Worm (Caenorhabditis elegans) whole organism, L2 larva: Measurements from ENCODE around the gene C35C5.8.

Experiments
- C34F6.9 ChIP-seq: fragments of 150-350 bp; optimal IDR thresholded peaks from 2 replicates; lab custom pipeline; 2014; ENCODE audit warnings: missing biosample characterization, missing genetic modification characterization
- ZK546.5 ChIP-seq: sonication (generic microtip); optimal IDR thresholded peaks from 2 replicates; lab custom pipeline; 2017; ENCODE audit warnings: missing biosample characterization, missing genetic modification characterization
- aly-2 ChIP-seq: fragments of 150-350 bp; optimal IDR thresholded peaks from 2 replicates; lab custom pipeline; 2014; ENCODE audit warnings: missing biosample characterization, missing genetic modification characterization
- blmp-1 ChIP-seq: sonication (generic microtip); optimal IDR thresholded peaks from 2 replicates; lab custom pipeline; 2017; ENCODE audit warnings: missing genetic modification characterization, mild to moderate bottlenecking, missing compliant biosample characterization, antibody characterized with exemption, moderate library complexity; ENCODE audit not compliant: insufficient read depth
- ceh-16 ChIP-seq: fragments of 150-350 bp; optimal IDR thresholded peaks from 2 replicates; lab custom pipeline; 2014; ENCODE audit warnings: missing biosample characterization, missing genetic modification characterization
- ceh-82 ChIP-seq: fragments of 150-350 bp; optimal IDR thresholded peaks from 2 replicates; lab custom pipeline; 2014; ENCODE audit warnings: missing biosample characterization, missing genetic modification characterization
- crh-2 ChIP-seq: sonication (generic microtip); optimal IDR thresholded peaks from 2 replicates; lab custom pipeline; 2017; ENCODE audit warnings: missing biosample characterization, missing genetic modification characterization
- dmd-4 ChIP-seq: sonication (generic microtip); optimal IDR thresholded peaks from 2 replicates; lab custom pipeline; 2017; ENCODE audit warnings: missing biosample characterization, missing genetic modification characterization
- egl-27 ChIP-seq: sonication (generic microtip); optimal IDR thresholded peaks from 3 replicates; lab custom pipeline; 2017; ENCODE audit warnings: missing biosample characterization, missing genetic modification reagents, missing genetic modification characterization
- elt-1 ChIP-seq: fragments of 150-350 bp; optimal IDR thresholded peaks from 2 replicates; lab custom pipeline; 2014; ENCODE audit warnings: missing biosample characterization, missing genetic modification characterization
- elt-3 ChIP-seq: sonication (generic microtip); optimal IDR thresholded peaks from 2 replicates; lab custom pipeline; 2017; ENCODE audit warnings: missing biosample characterization, missing genetic modification characterization
- fos-1 ChIP-seq: fragments of 150-350 bp; optimal IDR thresholded peaks from 2 replicates; lab custom pipeline; 2014; ENCODE audit warnings: missing biosample characterization, missing genetic modification characterization
- gmeb-1 ChIP-seq: fragments of 150-350 bp; optimal IDR thresholded peaks from 2 replicates; lab custom pipeline; 2014; ENCODE audit warnings: missing biosample characterization, missing genetic modification characterization
- lin-13 ChIP-seq: fragments of 150-350 bp; optimal IDR thresholded peaks from 2 replicates; lab custom pipeline; 2014; ENCODE audit warnings: missing biosample characterization, missing genetic modification reagents, missing genetic modification characterization
- mab-5 ChIP-seq: fragments of 150-350 bp; optimal IDR thresholded peaks from 2 replicates; lab custom pipeline; 2014; ENCODE audit warnings: missing biosample characterization, missing genetic modification characterization
- mbf-1 ChIP-seq: sonication (generic microtip); optimal IDR thresholded peaks from 2 replicates; lab custom pipeline; 2017; ENCODE audit warnings: missing biosample characterization, missing genetic modification characterization
- mdl-1 ChIP-seq, 2 experiments: fragments of 150-350 bp in 1 of 2; sonication (generic microtip) in 1 of 2; optimal IDR thresholded peaks; 2 replicates each; lab custom pipeline; 2017; ENCODE audit warnings: missing biosample characterization in 2 of 2, missing genetic modification characterization in 2 of 2
- nhr-10 ChIP-seq: sonication (generic microtip); optimal IDR thresholded peaks from 2 replicates; lab custom pipeline; 2017; ENCODE audit warnings: missing biosample characterization, missing genetic modification characterization
- nhr-12 ChIP-seq: fragments of 150-350 bp; optimal IDR thresholded peaks from 2 replicates; lab custom pipeline; 2014; ENCODE audit warnings: missing biosample characterization, missing genetic modification characterization
- nhr-21 ChIP-seq: fragments of 150-350 bp; optimal IDR thresholded peaks from 2 replicates; lab custom pipeline; 2014; ENCODE audit warnings: missing biosample characterization, missing genetic modification characterization
- nhr-23 ChIP-seq: fragments of 150-350 bp; optimal IDR thresholded peaks from 2 replicates; lab custom pipeline; 2014; ENCODE audit warnings: missing biosample characterization, missing genetic modification reagents, missing genetic modification characterization
- nhr-237 ChIP-seq: fragments of 150-350 bp; optimal IDR thresholded peaks from 2 replicates; lab custom pipeline; 2014; ENCODE audit warnings: missing biosample characterization, missing genetic modification characterization
- nhr-25 ChIP-seq: fragments of 150-350 bp; sonication (generic microtip); optimal IDR thresholded peaks from 3 replicates; lab custom pipeline; 2014; ENCODE audit warnings: missing biosample characterization, missing genetic modification characterization
- nhr-6 ChIP-seq: fragments of 150-350 bp; optimal IDR thresholded peaks from 2 replicates; lab custom pipeline; 2014; ENCODE audit warnings: missing biosample characterization, missing genetic modification characterization
- sem-4 ChIP-seq: fragments of 150-350 bp; optimal IDR thresholded peaks from 2 replicates; lab custom pipeline; 2014; ENCODE audit warnings: missing biosample characterization, missing genetic modification reagents, missing genetic modification characterization
- skn-1 ChIP-seq: sonication (generic microtip); optimal IDR thresholded peaks from 2 replicates; lab custom pipeline; 2017; ENCODE audit warnings: missing biosample characterization, missing genetic modification characterization
- sma-9 ChIP-seq, 2 experiments: fragments of 150-350 bp in 1 of 2; sonication (generic microtip) in 1 of 2; optimal IDR thresholded peaks; 2 replicates each; lab custom pipeline; 2014 to 2016; ENCODE audit warnings: missing genetic modification characterization in 2 of 2, mild to moderate bottlenecking in 1 of 2, missing biosample characterization in 1 of 2, missing compliant biosample characterization in 1 of 2, missing genetic modification reagents in 1 of 2, moderate library complexity in 1 of 2
- snpc-4 ChIP-seq: fragments of 150-350 bp; optimal IDR thresholded peaks from 2 replicates; lab custom pipeline; 2014; ENCODE audit warnings: missing biosample characterization, missing genetic modification characterization
- unc-55 ChIP-seq: fragments of 150-350 bp; sonication (generic microtip); optimal IDR thresholded peaks from 3 replicates; lab custom pipeline; 2014; ENCODE audit warnings: missing biosample characterization, missing genetic modification reagents, missing genetic modification characterization
- unc-62 ChIP-seq: fragments of 150-350 bp; optimal IDR thresholded peaks from 2 replicates; lab custom pipeline; 2014; ENCODE audit warnings: missing biosample characterization, missing genetic modification reagents, missing genetic modification characterization
- ztf-1 ChIP-seq: fragments of 200-800 bp; sonication (Bioruptor generic); conservative IDR thresholded peaks from 2 replicates; pipeline ENCODE4 v1.3.6; 2022; ENCODE audit warnings: missing genetic modification characterization, missing compliant biosample characterization
- ztf-11 ChIP-seq: sonication (generic microtip); optimal IDR thresholded peaks from 2 replicates; lab custom pipeline; 2017; ENCODE audit warnings: missing biosample characterization, missing genetic modification characterization
- ztf-4 ChIP-seq: fragments of 150-350 bp; optimal IDR thresholded peaks from 2 replicates; lab custom pipeline; 2014; ENCODE audit warnings: missing biosample characterization, missing genetic modification characterization

C35C5.8 gene

ce11 chrX:11576429-11577088 is 43.2 kb downstream of the C35C5.8 start:
- TF ChIP-seq nhr-23 (tag; lab: Kevin White, UChicago) (no peak), nhr-10 (tag; lab: Kevin White, UChicago) (no peak), egl-27 (no peak), elt-3 (tag; lab: Kevin White, UChicago) (no peak), nhr-12 (tag; lab: Kevin White, UChicago) (no peak), unc-55 (GFP tag; lab: Kevin White, UChicago) (no peak), ztf-4 (tag; lab: Kevin White, UChicago) (no peak), mdl-1 (tag; optimal IDR thresholded peaks at IDR 0.05; lab: Kevin White, UChicago) (peak in 1 of 2 experiments; percentile 6), dmd-4 (tag; lab: Kevin White, UChicago) (no peak), blmp-1 (tag; lab: Kevin White, UChicago) (no peak), sma-9 (GFP tag; optimal IDR thresholded peaks at IDR 0.05; lab: Kevin White, UChicago) (no peak), sma-9 (tag; optimal IDR thresholded peaks at IDR 0.05; lab: Kevin White, UChicago) (no peak), mab-5 (tag; lab: Kevin White, UChicago) (peak; percentile 82), snpc-4 (tag; lab: Kevin White, UChicago) (no peak), ceh-16 (tag; lab: Kevin White, UChicago) (no peak), unc-62 (no peak), elt-1 (tag; lab: Kevin White, UChicago) (no peak), lin-13 (no peak)
- TF ChIP-seq, all 48 proteins: peak for 2

DNA sequence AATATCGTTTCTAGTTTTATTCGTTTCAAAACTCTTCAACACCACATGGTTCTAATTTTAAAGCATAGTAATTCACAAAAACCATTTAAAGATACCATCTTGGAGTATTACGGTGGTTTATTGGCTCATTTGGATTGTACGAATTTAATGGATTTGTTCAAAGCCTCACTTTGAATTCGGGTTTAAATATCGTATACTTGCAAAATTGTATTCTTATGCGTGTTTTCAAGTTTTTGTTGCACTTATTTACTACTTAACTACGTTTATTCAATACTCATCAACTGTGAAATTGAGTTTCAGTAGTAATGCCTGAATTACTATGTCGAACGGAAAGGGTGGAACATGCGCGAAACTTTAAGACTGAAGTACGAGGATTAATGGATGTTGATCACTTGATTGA is 52.0 kb downstream of the C35C5.8 start, which contains the start of gene abts-2:
abts-2 (plus strand) TSS at position 301 of the 400 bp plus-strand sequence.
- no peak for TF ChIP-seq ztf-1
- TF ChIP-seq unc-55 (GFP tag; lab: Kevin White, UChicago), result no peak
- no peak for TF ChIP-seq aly-2 (tag; lab: Kevin White, UChicago)
- no peak for TF ChIP-seq unc-62
- no peak for TF ChIP-seq nhr-21 (tag; lab: Kevin White, UChicago)
- TF ChIP-seq fos-1 (tag; lab: Kevin White, UChicago), result no peak
- no peak for TF ChIP-seq ceh-16 (tag; lab: Kevin White, UChicago)
- TF ChIP-seq nhr-237, result no peak
- no peak for TF ChIP-seq gmeb-1 (tag; lab: Kevin White, UChicago)
- TF ChIP-seq ceh-82 (tag; lab: Kevin White, UChicago), result no peak
- TF ChIP-seq nhr-10 (tag; lab: Kevin White, UChicago), result no peak
- no peak for TF ChIP-seq ztf-11 (tag; lab: Kevin White, UChicago)

ce11 chrX:11585894-11586293 is 52.5 kb downstream of the C35C5.8 start:
- TF ChIP-seq mbf-1 (tag; lab: Kevin White, UChicago) (no peak), elt-3 (tag; lab: Kevin White, UChicago) (no peak), nhr-21 (tag; lab: Kevin White, UChicago) (no peak), blmp-1 (tag; lab: Kevin White, UChicago) (no peak), crh-2 (tag; lab: Kevin White, UChicago) (no peak), fos-1 (tag; lab: Kevin White, UChicago) (no peak), unc-62 (no peak), lin-13 (no peak), sem-4 (tag; lab: Kevin White, UChicago) (no peak), ztf-11 (tag; lab: Kevin White, UChicago) (no peak), C34F6.9 (tag; lab: Kevin White, UChicago) (no peak), ZK546.5 (tag; lab: Kevin White, UChicago) (no peak), ceh-82 (tag; lab: Kevin White, UChicago) (no peak), skn-1 (tag; lab: Kevin White, UChicago) (no peak), nhr-25 (no peak), ceh-16 (tag; lab: Kevin White, UChicago) (no peak), nhr-6 (tag; lab: Kevin White, UChicago) (no peak), dmd-4 (tag; lab: Kevin White, UChicago) (no peak), gmeb-1 (tag; lab: Kevin White, UChicago) (no peak), sma-9 (GFP tag; optimal IDR thresholded peaks at IDR 0.05; lab: Kevin White, UChicago) (no peak), sma-9 (tag; optimal IDR thresholded peaks at IDR 0.05; lab: Kevin White, UChicago) (no peak)
